Worm (Caenorhabditis elegans): ENCODE results near the gene F18A11.5.

The F18A11.5 gene

DNA sequence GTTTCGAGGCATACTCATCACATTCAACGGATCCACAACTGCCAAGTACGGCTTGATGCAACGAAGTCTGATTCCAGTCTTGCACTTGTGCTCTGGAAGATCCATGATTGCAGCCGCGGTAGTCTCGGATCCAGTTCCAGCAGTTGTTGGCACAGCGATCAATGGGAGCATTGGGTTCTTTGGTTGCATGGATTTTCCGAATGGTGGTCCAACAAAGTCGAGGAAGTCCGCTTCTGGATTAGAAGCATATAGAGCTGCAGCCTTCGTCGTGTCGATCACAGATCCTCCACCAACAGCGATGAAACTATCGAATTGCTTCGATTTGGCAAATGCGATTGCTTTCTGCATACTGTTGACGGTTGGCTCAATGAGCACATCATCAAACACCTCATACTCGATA lies 18.8 kb downstream of the F18A11.5 start:
- TF ChIP-seq nhr-129 (tag; optimal IDR thresholded peaks at IDR 0.05): no peak
- no peak for TF ChIP-seq ztf-4 (tag; optimal IDR thresholded peaks at IDR 0.05)
- no peak for TF ChIP-seq lin-11 (tag; optimal IDR thresholded peaks at IDR 0.05)
- no peak for TF ChIP-seq nhr-77 (tag; optimal IDR thresholded peaks at IDR 0.05)
- no peak for TF ChIP-seq nhr-12 (tag; optimal IDR thresholded peaks at IDR 0.05)
- TF ChIP-seq crh-2 (tag; optimal IDR thresholded peaks at IDR 0.05): no peak
- no peak for TF ChIP-seq nhr-237 (tag; optimal IDR thresholded peaks at IDR 0.05)
- no peak for TF ChIP-seq ceh-16 (tag; optimal IDR thresholded peaks at IDR 0.05)
- TF ChIP-seq C34F6.9 (tag; optimal IDR thresholded peaks at IDR 0.05): no peak

- peak; percentile 38 for TF ChIP-seq Y55F3AM.14 (GFP tag; optimal IDR thresholded peaks at IDR 0.05)
- no peak for TF ChIP-seq nhr-23 (tag; optimal IDR thresholded peaks at IDR 0.05)
- no peak for TF ChIP-seq zag-1 (tag; optimal IDR thresholded peaks at IDR 0.05)
- TF ChIP-seq lin-13 (GFP tag; optimal IDR thresholded peaks at IDR 0.05): no peak
- peak; percentile 3 for TF ChIP-seq nhr-21 (tag; optimal IDR thresholded peaks at IDR 0.05)
- no peak for TF ChIP-seq peb-1 (tag; optimal IDR thresholded peaks at IDR 0.05)
- TF ChIP-seq sma-3 (GFP tag; optimal IDR thresholded peaks at IDR 0.05): peak; percentile 4
These were observed 19.9 kb downstream of the F18A11.5 start for ce11 chrII:12994009-12994788.

ce11 chrII:12992980-12993379 lies 21.1 kb downstream of the F18A11.5 start:
- TF ChIP-seq ztf-1 (GFP tag; conservative IDR thresholded peaks at IDR 0.05) (no peak), gmeb-1 (tag; optimal IDR thresholded peaks at IDR 0.05) (no peak), lin-39 (tag; optimal IDR thresholded peaks at IDR 0.05) (no peak), mab-5 (tag; optimal IDR thresholded peaks at IDR 0.05) (no peak), nhr-129 (tag; optimal IDR thresholded peaks at IDR 0.05) (no peak), lin-11 (tag; optimal IDR thresholded peaks at IDR 0.05) (no peak), lsy-2 (tag; optimal IDR thresholded peaks at IDR 0.05) (no peak), mdl-1 (tag; optimal IDR thresholded peaks at IDR 0.05) (no peak), sma-3 (GFP tag; optimal IDR thresholded peaks at IDR 0.05) (no peak), ZK546.5 (tag; optimal IDR thresholded peaks at IDR 0.05) (no peak), ztf-11 (tag; optimal IDR thresholded peaks at IDR 0.05) (no peak), unc-62 (GFP tag; optimal IDR thresholded peaks at IDR 0.05) (no peak), fos-1 (tag; optimal IDR thresholded peaks at IDR 0.05) (no peak), ama-1 (optimal IDR thresholded peaks at IDR 0.05) (no peak), nhr-25 (tag; optimal IDR thresholded peaks at IDR 0.05) (no peak), sma-9 (GFP tag; optimal IDR thresholded peaks at IDR 0.05) (no peak), sma-9 (tag; optimal IDR thresholded peaks at IDR 0.05) (no peak), peb-1 (tag; optimal IDR thresholded peaks at IDR 0.05) (no peak), elt-1 (tag; optimal IDR thresholded peaks at IDR 0.05) (no peak)

- TF ChIP-seq ztf-11 (tag; optimal IDR thresholded peaks at IDR 0.05): no peak
- TF ChIP-seq unc-55 (GFP tag; optimal IDR thresholded peaks at IDR 0.05): no peak
- no peak for TF ChIP-seq sma-9 (GFP tag; optimal IDR thresholded peaks at IDR 0.05)
- TF ChIP-seq sma-9 (tag; optimal IDR thresholded peaks at IDR 0.05): no peak
- TF ChIP-seq ama-1 (optimal IDR thresholded peaks at IDR 0.05): no peak
- TF ChIP-seq nhr-23 (tag; optimal IDR thresholded peaks at IDR 0.05): no peak
- no peak for TF ChIP-seq nhr-6 (tag; optimal IDR thresholded peaks at IDR 0.05)
- no peak for TF ChIP-seq mdl-1 (tag; optimal IDR thresholded peaks at IDR 0.05)
- TF ChIP-seq Y55F3AM.14 (GFP tag; optimal IDR thresholded peaks at IDR 0.05): no peak
- TF ChIP-seq F13H6.1 (tag; optimal IDR thresholded peaks at IDR 0.05): no peak
- TF ChIP-seq ztf-4 (tag; optimal IDR thresholded peaks at IDR 0.05): no peak
- TF ChIP-seq sem-4 (tag; optimal IDR thresholded peaks at IDR 0.05): no peak
- TF ChIP-seq sma-3 (GFP tag; optimal IDR thresholded peaks at IDR 0.05): no peak
- TF ChIP-seq lin-39 (tag; optimal IDR thresholded peaks at IDR 0.05): no peak
- no peak for TF ChIP-seq nhr-11 (tag; optimal IDR thresholded peaks at IDR 0.05)
- no peak for TF ChIP-seq R02D3.7 (tag; optimal IDR thresholded peaks at IDR 0.05)
- no peak for TF ChIP-seq nhr-237 (tag; optimal IDR thresholded peaks at IDR 0.05)
- no peak for TF ChIP-seq zag-1 (tag; optimal IDR thresholded peaks at IDR 0.05)
- no peak for TF ChIP-seq nhr-12 (tag; optimal IDR thresholded peaks at IDR 0.05)
These were observed 21.9 kb downstream of the F18A11.5 start for ce11 chrII:12992193-12992592.
